Fruit fly (Drosophila melanogaster) whole organism, wandering third instar larva: ENCODE results near the gene CG14321.

Experiments
- Abd-B ChIP-seq: fragments of >200 bp; optimal IDR thresholded peaks from 2 replicates; lab custom pipeline; 2017; ENCODE audit warnings: missing biosample characterization, missing genetic modification characterization
- CG32264 ChIP-seq: fragments of 200-800 bp; sonication (Bioruptor generic); optimal IDR thresholded peaks from 2 replicates; lab custom pipeline; 2016; ENCODE audit warnings: missing biosample characterization, missing genetic modification characterization
- CG9705 ChIP-seq: fragments of 200-800 bp; sonication (Bioruptor generic); optimal IDR thresholded peaks from 2 replicates; lab custom pipeline; 2018; ENCODE audit warnings: missing biosample characterization, mild to moderate bottlenecking, missing genetic modification characterization
- CrebA ChIP-seq: fragments of 200-800 bp; sonication (Bioruptor generic); optimal IDR thresholded peaks from 2 replicates; lab custom pipeline; 2016; ENCODE audit warnings: missing biosample characterization, mild to moderate bottlenecking, missing genetic modification characterization, borderline replicate concordance
- Dfd ChIP-seq: fragments of >200 bp; optimal IDR thresholded peaks from 2 replicates; lab custom pipeline; 2017; ENCODE audit warnings: missing biosample characterization, missing genetic modification characterization
- Dif ChIP-seq: fragments of 200-275, 200-300 bp; sonication (Bioruptor generic); optimal IDR thresholded peaks from 2 replicates; lab custom pipeline; 2018; ENCODE audit warnings: missing biosample characterization, missing genetic modification characterization; ENCODE audit not compliant: partially characterized antibody
- GATAd ChIP-seq: sonication (Bioruptor generic); optimal IDR thresholded peaks from 2 replicates; lab custom pipeline; 2016; ENCODE audit warnings: missing biosample characterization, missing genetic modification characterization
- HLH106 ChIP-seq: fragments of 200-800 bp; optimal IDR thresholded peaks from 3 replicates; lab custom pipeline; 2019; ENCODE audit warnings: missing biosample characterization, mild to moderate bottlenecking, missing genetic modification characterization, moderate library complexity
- Hnf4 ChIP-seq: fragments of 200-800 bp; sonication (Bioruptor generic); optimal IDR thresholded peaks from 2 replicates; lab custom pipeline; 2016; ENCODE audit warnings: missing biosample characterization, mild to moderate bottlenecking, missing genetic modification characterization
- Hr78 ChIP-seq: fragments of >200 bp; optimal IDR thresholded peaks from 2 replicates; lab custom pipeline; 2017; ENCODE audit warnings: missing biosample characterization, missing genetic modification characterization
- Hr83 ChIP-seq: fragments of 200-300 bp; sonication (Bioruptor generic); optimal IDR thresholded peaks from 2 replicates; lab custom pipeline; 2016; ENCODE audit warnings: missing biosample characterization, mild to moderate bottlenecking, missing genetic modification characterization, moderate library complexity; ENCODE audit not compliant: poor library complexity, severe bottlenecking
- Jra ChIP-seq: sonication (Bioruptor generic); optimal IDR thresholded peaks from 2 replicates; lab custom pipeline; 2016; ENCODE audit warnings: missing biosample characterization, missing genetic modification characterization
- Mio ChIP-seq: sonication (Bioruptor generic); optimal IDR thresholded peaks from 2 replicates; lab custom pipeline; 2016; ENCODE audit warnings: missing biosample characterization, missing genetic modification characterization
- Myc ChIP-seq: fragments of >200 bp; optimal IDR thresholded peaks from 2 replicates; lab custom pipeline; 2017
- N ChIP-seq: fragments of >200 bp; optimal IDR thresholded peaks from 2 replicates; lab custom pipeline; 2018; ENCODE audit warnings: missing biosample characterization, missing external identifiers, missing genetic modification characterization
- OdsH ChIP-seq: fragments of 200-800 bp; sonication (Bioruptor generic); optimal IDR thresholded peaks from 2 replicates; lab custom pipeline; 2016; ENCODE audit warnings: missing biosample characterization, mild to moderate bottlenecking, missing genetic modification characterization
- Rel ChIP-seq, 2 experiments: fragments of 200-800 bp; sonication (Bioruptor generic) in 1 of 2; optimal IDR thresholded peaks; 2 replicates in 1 of 2; 3 replicates in 1 of 2; lab custom pipeline; 2016 to 2019; ENCODE audit warnings: mild to moderate bottlenecking in 2 of 2, missing biosample characterization in 2 of 2, missing genetic modification characterization in 2 of 2, moderate library complexity in 1 of 2
- Sp1 ChIP-seq: fragments of 200-800 bp; sonication (Bioruptor generic); optimal IDR thresholded peaks from 3 replicates; lab custom pipeline; 2019; ENCODE audit warnings: missing biosample characterization, mild to moderate bottlenecking, missing genetic modification characterization, moderate library complexity
- Vsx2 ChIP-seq: fragments of 200-300, 225-300 bp; sonication (Bioruptor generic); optimal IDR thresholded peaks from 2 replicates; lab custom pipeline; 2018; ENCODE audit warnings: missing biosample characterization, missing genetic modification characterization; ENCODE audit not compliant: partially characterized antibody
- br ChIP-seq: fragments of 200-800 bp; sonication (Bioruptor generic); optimal IDR thresholded peaks from 2 replicates; lab custom pipeline; 2016; ENCODE audit warnings: missing biosample characterization, missing genetic modification characterization
- brk ChIP-seq: fragments of 200-800 bp; sonication (Bioruptor generic); optimal IDR thresholded peaks from 2 replicates; lab custom pipeline; 2016; ENCODE audit warnings: missing biosample characterization, mild to moderate bottlenecking, missing genetic modification characterization
- dl ChIP-seq, 2 experiments: fragments of 175-275, 200-275 bp in 1 of 2; fragments of 200-275 bp in 1 of 2; sonication (Bioruptor generic); optimal IDR thresholded peaks; lab custom pipeline; 2018; ENCODE audit warnings: mild to moderate bottlenecking in 2 of 2, missing biosample characterization in 2 of 2, missing genetic modification characterization in 2 of 2, moderate library complexity in 2 of 2; ENCODE audit not compliant: partially characterized antibody in 2 of 2, insufficient read depth in 1 of 2
- dmrt93B ChIP-seq: fragments of 200-800 bp; sonication (Bioruptor generic); optimal IDR thresholded peaks from 2 replicates; lab custom pipeline; 2018; ENCODE audit warnings: missing biosample characterization, mild to moderate bottlenecking, missing genetic modification characterization
- dsf ChIP-seq: sonication (Bioruptor generic); optimal IDR thresholded peaks from 2 replicates; lab custom pipeline; 2016; ENCODE audit warnings: missing biosample characterization, missing genetic modification characterization, borderline replicate concordance
- ey ChIP-seq: fragments of 200-800 bp; sonication (Bioruptor generic); optimal IDR thresholded peaks from 2 replicates; lab custom pipeline; 2016; ENCODE audit warnings: missing biosample characterization, missing genetic modification characterization
- foxo ChIP-seq, 2 experiments: fragments of 200-800 bp; sonication (Bioruptor generic); optimal IDR thresholded peaks; 2 replicates in 1 of 2; 3 replicates in 1 of 2; lab custom pipeline; 2016 to 2017; ENCODE audit warnings: missing biosample characterization in 2 of 2, missing genetic modification characterization in 2 of 2
- fru ChIP-seq: fragments of 200-800 bp; sonication (Bioruptor generic); optimal IDR thresholded peaks from 3 replicates; lab custom pipeline; 2016; ENCODE audit warnings: missing biosample characterization, mild to moderate bottlenecking, missing genetic modification characterization
- h ChIP-seq: fragments of 200-800 bp; sonication (Bioruptor generic); optimal IDR thresholded peaks from 3 replicates; lab custom pipeline; 2016; ENCODE audit warnings: missing biosample characterization, mild to moderate bottlenecking, missing genetic modification characterization
- jim ChIP-seq: fragments of 175-275, 200-325 bp; sonication (Bioruptor generic); optimal IDR thresholded peaks from 2 replicates; lab custom pipeline; 2016; ENCODE audit warnings: missing biosample characterization, mild to moderate bottlenecking, missing genetic modification characterization
- lola ChIP-seq: fragments of >200 bp; optimal IDR thresholded peaks from 2 replicates; lab custom pipeline; 2017; ENCODE audit warnings: missing biosample characterization, missing genetic modification characterization
- pan ChIP-seq: fragments of >200 bp; optimal IDR thresholded peaks from 2 replicates; lab custom pipeline; 2017
- psq ChIP-seq: fragments of 200-800 bp; sonication (Bioruptor generic); optimal IDR thresholded peaks from 3 replicates; lab custom pipeline; 2017; ENCODE audit warnings: missing biosample characterization, mild to moderate bottlenecking, missing genetic modification characterization, moderate library complexity
- rgr ChIP-seq: fragments of 200-800 bp; sonication (Bioruptor generic); optimal IDR thresholded peaks from 3 replicates; lab custom pipeline; 2016; ENCODE audit warnings: missing biosample characterization, mild to moderate bottlenecking, missing genetic modification characterization
- sage ChIP-seq: fragments of 200-800 bp; sonication (Bioruptor generic); optimal IDR thresholded peaks from 2 replicates; lab custom pipeline; 2016; ENCODE audit warnings: missing biosample characterization, mild to moderate bottlenecking, missing genetic modification characterization
- sv ChIP-seq: fragments of 200-800 bp; sonication (Bioruptor generic); optimal IDR thresholded peaks from 3 replicates; lab custom pipeline; 2016; ENCODE audit warnings: missing biosample characterization, missing genetic modification characterization
- tai ChIP-seq: sonication (Bioruptor generic); optimal IDR thresholded peaks from 2 replicates; lab custom pipeline; 2016; ENCODE audit warnings: missing biosample characterization, missing genetic modification characterization
- usp ChIP-seq: fragments of >200 bp; optimal IDR thresholded peaks from 2 replicates; lab custom pipeline; 2017; ENCODE audit warnings: missing biosample characterization, missing genetic modification characterization
- woc ChIP-seq: sonication (Bioruptor generic); optimal IDR thresholded peaks from 2 replicates; lab custom pipeline; 2016; ENCODE audit warnings: missing biosample characterization, mild to moderate bottlenecking, missing genetic modification characterization

The CG14321 gene

dm6 chr3R:17700488-17701130 is 32.8 kb upstream of the CG14321 start:
- TF ChIP-seq fru (GFP tag; lab: Kevin White, UChicago) (peak; percentile 96), HLH106 (peak; percentile 99), dmrt93B (GFP tag; lab: Kevin White, UChicago) (peak; percentile 97), br (peak; percentile 88), brk (GFP tag; lab: Kevin White, UChicago) (peak; percentile 97), ey (GFP tag; lab: Kevin White, UChicago) (peak; percentile 93), Sp1 (GFP tag; lab: Kevin White, UChicago) (peak; percentile 99), rgr (GFP tag; lab: Kevin White, UChicago) (peak; percentile 98), sage (GFP tag; lab: Kevin White, UChicago) (peak; percentile 91), Abd-B (GFP tag; lab: Kevin White, UChicago) (no peak), CG32264 (GFP tag; lab: Kevin White, UChicago) (peak; percentile 67), Rel (GFP tag; optimal IDR thresholded peaks at IDR 0.05; lab: Kevin White, UChicago) (peak; percentile 79), Rel (tag; optimal IDR thresholded peaks at IDR 0.05; lab: Kevin White, UChicago) (peak; percentile 98), foxo (GFP tag; optimal IDR thresholded peaks at IDR 0.05; lab: Kevin White, UChicago) (peak in 1 of 2 experiments; percentile 99), OdsH (peak; percentile 99), Mio (GFP tag; lab: Kevin White, UChicago) (no peak), Jra (GFP tag; lab: Kevin White, UChicago) (peak; percentile 75), Dif (peak; percentile 47), CrebA (GFP tag; lab: Kevin White, UChicago) (no peak), Vsx2 (GFP tag; lab: Kevin White, UChicago) (no peak), tai (GFP tag; lab: Kevin White, UChicago) (no peak), N (no peak), woc (GFP tag; lab: Kevin White, UChicago) (peak; percentile 82), CG9705 (GFP tag; lab: Kevin White, UChicago) (peak; percentile 97), psq (GFP tag; lab: Kevin White, UChicago) (peak; percentile 98), h (peak; percentile 91), sv (peak; percentile 89), Dfd (GFP tag; lab: Kevin White, UChicago) (peak; percentile 66), jim (GFP tag; lab: Kevin White, UChicago) (no peak), dl (GFP tag; optimal IDR thresholded peaks at IDR 0.05; lab: Kevin White, UChicago; ENCODE audit: insufficient read depth in 1 of 2, partially characterized antibody in 2 of 2) (peak; percentile 14 to 67), Hr83 (peak; percentile 40)

dm6 chr3R:17701131-17701593 is 32.2 kb upstream of the CG14321 start:
- TF ChIP-seq GATAd (no peak), Mio (GFP tag; lab: Kevin White, UChicago) (no peak), usp (GFP tag; lab: Kevin White, UChicago) (no peak), Hr83 (peak; percentile 93), h (peak; percentile 59), Abd-B (GFP tag; lab: Kevin White, UChicago) (no peak), HLH106 (peak; percentile 24), OdsH (no peak), pan (lab: Kevin White, UChicago) (no peak), fru (GFP tag; lab: Kevin White, UChicago) (peak; percentile 30), Hr78 (no peak), Dif (peak; percentile 80), foxo (GFP tag; optimal IDR thresholded peaks at IDR 0.05; lab: Kevin White, UChicago) (peak in 1 of 2 experiments; percentile 8), Hnf4 (GFP tag; lab: Kevin White, UChicago) (peak; percentile 63), Dfd (GFP tag; lab: Kevin White, UChicago) (no peak), ey (GFP tag; lab: Kevin White, UChicago) (no peak), Vsx2 (GFP tag; lab: Kevin White, UChicago) (no peak), Jra (GFP tag; lab: Kevin White, UChicago) (peak; percentile 63), brk (GFP tag; lab: Kevin White, UChicago) (no peak), jim (GFP tag; lab: Kevin White, UChicago) (no peak), dsf (GFP tag; lab: Kevin White, UChicago) (no peak), dl (GFP tag; optimal IDR thresholded peaks at IDR 0.05; lab: Kevin White, UChicago; ENCODE audit: insufficient read depth in 1 of 2, partially characterized antibody in 2 of 2) (peak in 1 of 2 experiments; percentile 15), Sp1 (GFP tag; lab: Kevin White, UChicago) (peak; percentile 21), Myc (lab: Kevin White, UChicago) (no peak), lola (GFP tag; lab: Kevin White, UChicago) (no peak), CG9705 (GFP tag; lab: Kevin White, UChicago) (no peak), rgr (GFP tag; lab: Kevin White, UChicago) (peak; percentile 53), CG32264 (GFP tag; lab: Kevin White, UChicago) (peak; percentile 34), tai (GFP tag; lab: Kevin White, UChicago) (no peak), N (peak; percentile 15), br (peak; percentile 28), psq (GFP tag; lab: Kevin White, UChicago) (peak; percentile 79), CrebA (GFP tag; lab: Kevin White, UChicago) (peak; percentile 91), woc (GFP tag; lab: Kevin White, UChicago) (no peak), Rel (GFP tag; optimal IDR thresholded peaks at IDR 0.05; lab: Kevin White, UChicago) (peak; percentile 72), Rel (tag; optimal IDR thresholded peaks at IDR 0.05; lab: Kevin White, UChicago) (peak; percentile 86), dmrt93B (GFP tag; lab: Kevin White, UChicago) (no peak)
- TF ChIP-seq, all 38 proteins: peak for 17
